Fruit fly (Drosophila melanogaster): Measurements from ENCODE around the gene Ank2.

Gene Ank2

DNA sequence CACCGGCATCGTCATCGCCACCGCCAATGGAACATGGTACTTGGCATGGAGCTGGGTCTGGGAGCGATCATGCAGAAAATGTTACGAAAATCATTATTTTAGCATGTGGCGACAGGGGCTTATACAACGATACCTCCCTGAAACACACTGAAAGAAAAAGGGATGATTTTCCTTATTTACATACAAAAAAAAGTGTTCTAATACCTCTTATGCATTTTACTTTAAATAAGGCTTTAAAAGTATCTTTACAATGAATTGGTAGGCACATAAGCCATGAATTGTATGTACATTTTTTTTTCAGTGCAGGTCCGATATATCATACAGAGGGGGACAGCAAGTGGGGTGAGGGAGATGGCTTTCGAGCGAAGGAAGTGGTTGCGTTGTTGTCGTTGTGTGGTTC, 104.0 kb downstream of the Ank2 start (continued):
- TF ChIP-seq OdsH (GFP tag; optimal IDR thresholded peaks at IDR 0.05) (peak; percentile 69), esn (GFP tag; optimal IDR thresholded peaks at IDR 0.05) (peak; percentile 86), CG9139 (GFP tag; optimal IDR thresholded peaks at IDR 0.05) (peak; percentile 37), salr (GFP tag; optimal IDR thresholded peaks at IDR 0.05) (peak; percentile 22 to 32), dac (GFP tag; optimal IDR thresholded peaks at IDR 0.05) (no peak), fd59A (GFP tag; optimal IDR thresholded peaks at IDR 0.05) (peak; percentile 43), CG3919 (GFP tag; optimal IDR thresholded peaks at IDR 0.05) (peak; percentile 74), CG6854 (GFP tag; optimal IDR thresholded peaks at IDR 0.05) (no peak), CG31627 (GFP tag; optimal IDR thresholded peaks at IDR 0.05) (peak; percentile 81), CG34406 (GFP tag; optimal IDR thresholded peaks at IDR 0.05) (peak; percentile 72), CG3032 (tag; optimal IDR thresholded peaks at IDR 0.05) (peak; percentile 48), topi (GFP tag; optimal IDR thresholded peaks at IDR 0.05) (peak; percentile 82), CG32006 (GFP tag; optimal IDR thresholded peaks at IDR 0.05) (peak; percentile 64), Ets21C (GFP tag; optimal IDR thresholded peaks at IDR 0.05) (peak; percentile 70), CG1621 (tag; optimal IDR thresholded peaks at IDR 0.05) (peak; percentile 58), CG8319 (GFP tag; optimal IDR thresholded peaks at IDR 0.05) (peak; percentile 30), Blimp-1 (GFP tag; optimal IDR thresholded peaks at IDR 0.05) (no peak), net (GFP tag; optimal IDR thresholded peaks at IDR 0.05) (peak; percentile 69), CG6276 (GFP tag; optimal IDR thresholded peaks at IDR 0.05) (peak; percentile 32), Gug (GFP tag; IDR thresholded peaks at IDR 0.05) (peak; percentile 27; the same call in 1 of the 2 replicates), CG11902 (GFP tag; optimal IDR thresholded peaks at IDR 0.05) (peak; percentile 63), Hr38 (GFP tag; optimal IDR thresholded peaks at IDR 0.05) (no peak), Met (GFP tag; optimal IDR thresholded peaks at IDR 0.05) (peak; percentile 86), acj6 (GFP tag; optimal IDR thresholded peaks at IDR 0.05) (peak; percentile 75), Sox102F (GFP tag; optimal IDR thresholded peaks at IDR 0.05) (peak; percentile 76), Eip75B (GFP tag; optimal IDR thresholded peaks at IDR 0.05) (peak; percentile 76), CG10631 (GFP tag; optimal IDR thresholded peaks at IDR 0.05) (peak; percentile 69)

dm6 chr3L:7611229-7611628, 107.0 kb downstream of the Ank2 start:
- TF ChIP-seq salr (GFP tag; optimal IDR thresholded peaks at IDR 0.05) = peak; percentile 18 to 74
- peak; percentile 9 for TF ChIP-seq CG6792 (GFP tag; optimal IDR thresholded peaks at IDR 0.05)
- TF ChIP-seq Sox15 (GFP tag; optimal IDR thresholded peaks at IDR 0.05) = peak; percentile 7
- peak; percentile 54 for TF ChIP-seq net (GFP tag; optimal IDR thresholded peaks at IDR 0.05)
- peak; percentile 42 for TF ChIP-seq svp (GFP tag)
- TF ChIP-seq pdm3 (GFP tag; optimal IDR thresholded peaks at IDR 0.05) = peak; percentile 43
- TF ChIP-seq vri (GFP tag; optimal IDR thresholded peaks at IDR 0.05) = no peak
- peak; percentile 84 for TF ChIP-seq CG10631 (GFP tag; optimal IDR thresholded peaks at IDR 0.05)
- no peak for TF ChIP-seq topi (GFP tag; optimal IDR thresholded peaks at IDR 0.05)
- peak; percentile 85 for TF ChIP-seq CG6163 (GFP tag; IDR thresholded peaks at IDR 0.05)
- no peak for TF ChIP-seq Hr39 (GFP tag; optimal IDR thresholded peaks at IDR 0.05)
- TF ChIP-seq cyc (GFP tag; optimal IDR thresholded peaks at IDR 0.05) = no peak
- peak; percentile 78 for TF ChIP-seq CG3919 (GFP tag; optimal IDR thresholded peaks at IDR 0.05)
- peak; percentile 41 for TF ChIP-seq spab (GFP tag; optimal IDR thresholded peaks at IDR 0.05)
- peak; percentile 65 for TF ChIP-seq CG6276 (GFP tag; optimal IDR thresholded peaks at IDR 0.05)
- peak; percentile 16; the same call in 1 of the 2 replicates for TF ChIP-seq CG11294 (GFP tag; IDR thresholded peaks at IDR 0.05)
- TF ChIP-seq CG7368 (GFP tag; optimal IDR thresholded peaks at IDR 0.05) = peak; percentile 7
- peak; percentile 73 for TF ChIP-seq OdsH (GFP tag; optimal IDR thresholded peaks at IDR 0.05)
- TF ChIP-seq eg (GFP tag; IDR thresholded peaks at IDR 0.05) = peak; percentile 83
- peak; percentile 66 for TF ChIP-seq CG3032 (tag; optimal IDR thresholded peaks at IDR 0.05)
- TF ChIP-seq Ets21C (GFP tag; optimal IDR thresholded peaks at IDR 0.05) = no peak
- peak; percentile 32 for TF ChIP-seq CG34406 (GFP tag; optimal IDR thresholded peaks at IDR 0.05)
- TF ChIP-seq fd59A (GFP tag; optimal IDR thresholded peaks at IDR 0.05) = peak; percentile 38
- TF ChIP-seq achi (GFP tag; optimal IDR thresholded peaks at IDR 0.05) = peak; percentile 74
- peak; percentile 91 for TF ChIP-seq Eip78C (GFP tag)
- TF ChIP-seq CG31627 (GFP tag; optimal IDR thresholded peaks at IDR 0.05) = no peak
- peak; percentile 13 for TF ChIP-seq esn (GFP tag; optimal IDR thresholded peaks at IDR 0.05)
- TF ChIP-seq Met (GFP tag; optimal IDR thresholded peaks at IDR 0.05) = peak; percentile 23
- TF ChIP-seq Smox (GFP tag; optimal IDR thresholded peaks at IDR 0.05) = no peak
- TF ChIP-seq CG6854 (GFP tag; optimal IDR thresholded peaks at IDR 0.05) = no peak
- peak; percentile 79 for TF ChIP-seq Lpt (GFP tag; optimal IDR thresholded peaks at IDR 0.05)
- TF ChIP-seq CG1621 (tag; optimal IDR thresholded peaks at IDR 0.05) = peak; percentile 32
- peak; percentile 67 for TF ChIP-seq Sox14 (GFP tag; optimal IDR thresholded peaks at IDR 0.05)
- TF ChIP-seq CG8319 (GFP tag; optimal IDR thresholded peaks at IDR 0.05) = no peak
- TF ChIP-seq Ets96B (tag; optimal IDR thresholded peaks at IDR 0.05) = peak; percentile 79
- TF ChIP-seq ss (GFP tag; optimal IDR thresholded peaks at IDR 0.05) = peak in 1 of 2 experiments; percentile 26
- TF ChIP-seq CG11902 (GFP tag; optimal IDR thresholded peaks at IDR 0.05) = no peak
- TF ChIP-seq Sox102F (GFP tag; optimal IDR thresholded peaks at IDR 0.05) = no peak
- TF ChIP-seq Gug (GFP tag; IDR thresholded peaks at IDR 0.05) = peak; percentile 68
- TF ChIP-seq Hr4 (GFP tag; optimal IDR thresholded peaks at IDR 0.05) = peak; percentile 76
